Worm (Caenorhabditis elegans) whole organism, L4/young adult: ENCODE data around the gene cec-1.
A peak's percentile ranks its signal among the peaks of the same experiment; 100 is the strongest.

ENCODE experiments used
- W03F9.2 ChIP-seq: fragments of 150-350 bp; optimal IDR thresholded peaks from 2 replicates; lab custom pipeline; 2014; ENCODE audit warnings: missing biosample characterization, missing genetic modification characterization
- dao-5 ChIP-seq: sonication (generic microtip); optimal IDR thresholded peaks from 2 replicates; lab custom pipeline; 2016; ENCODE audit warnings: missing genotype, missing genetic modification characterization, moderate library complexity, missing compliant biosample characterization
- him-1 ChIP-seq: sonication (generic microtip); optimal IDR thresholded peaks from 2 replicates; lab custom pipeline; 2016; ENCODE audit warnings: missing genotype, missing genetic modification reagents, missing genetic modification characterization, missing compliant biosample characterization

cec-1 gene

ce11 chrIII:8410747-8411146 is 15.4 kb upstream of the cec-1 start:
- TF ChIP-seq him-1 (tag; lab: Kevin White, UChicago), result no peak
- no peak for TF ChIP-seq dao-5 (tag; lab: Kevin White, UChicago)
- TF ChIP-seq W03F9.2, result no peak

ce11 chrIII:8411976-8412375 is 14.2 kb upstream of the cec-1 start:
- TF ChIP-seq dao-5 (tag; lab: Kevin White, UChicago), result no peak
- no peak for TF ChIP-seq him-1 (tag; lab: Kevin White, UChicago)
- TF ChIP-seq W03F9.2, result no peak

ce11 chrIII:8413501-8413900 is 12.6 kb upstream of the cec-1 start:
- no peak for TF ChIP-seq him-1 (tag; lab: Kevin White, UChicago)
- TF ChIP-seq W03F9.2, result no peak
- no peak for TF ChIP-seq dao-5 (tag; lab: Kevin White, UChicago)

ce11 chrIII:8416871-8417191 is 9.3 kb upstream of the cec-1 start:
- TF ChIP-seq W03F9.2 (no peak), dao-5 (tag; lab: Kevin White, UChicago) (no peak), him-1 (tag; lab: Kevin White, UChicago) (no peak)

- TF ChIP-seq dao-5 (tag; lab: Kevin White, UChicago) (peak; percentile 29), W03F9.2 (peak; percentile 78), him-1 (tag; lab: Kevin White, UChicago) (peak; percentile 95)
Measured at ce11 chrIII:8417192-8417967, 8.8 kb upstream of the cec-1 start.

ce11 chrIII:8417968-8418267 is 8.2 kb upstream of the cec-1 start, which contains the start of gene sor-1:
sor-1 (plus strand) TSS chrIII:8418168.
- TF ChIP-seq dao-5 (tag; lab: Kevin White, UChicago) (no peak), W03F9.2 (no peak), him-1 (tag; lab: Kevin White, UChicago) (no peak)

- TF ChIP-seq W03F9.2, result no peak
- peak; percentile 56 for TF ChIP-seq dao-5 (tag; lab: Kevin White, UChicago)
- TF ChIP-seq him-1 (tag; lab: Kevin White, UChicago), result peak; percentile 61
Measured at ce11 chrIII:8425076-8425475, 1.1 kb upstream of the cec-1 start.

- no peak for TF ChIP-seq W03F9.2
- TF ChIP-seq dao-5 (tag; lab: Kevin White, UChicago), result no peak
- no peak for TF ChIP-seq him-1 (tag; lab: Kevin White, UChicago)
Measured at ce11 chrIII:8429035-8429434, 2.9 kb downstream of the cec-1 start, which contains the start of gene ZK1236.1. ZK1236.1 (plus strand) TSS chrIII:8429297.

- TF ChIP-seq dao-5 (tag; lab: Kevin White, UChicago) (no peak), W03F9.2 (no peak), him-1 (tag; lab: Kevin White, UChicago) (no peak)
Measured at ce11 chrIII:8429497-8429896, 3.4 kb downstream of the cec-1 start.

ce11 chrIII:8432143-8432542 is 6.0 kb downstream of the cec-1 start, which contains the start of gene ZK1236.5:
ZK1236.5 (minus strand) TSS chrIII:8432214.
- TF ChIP-seq him-1 (tag; lab: Kevin White, UChicago), result no peak
- no peak for TF ChIP-seq W03F9.2
- TF ChIP-seq dao-5 (tag; lab: Kevin White, UChicago), result no peak

- TF ChIP-seq dao-5 (tag; lab: Kevin White, UChicago) (no peak), him-1 (tag; lab: Kevin White, UChicago) (no peak), W03F9.2 (no peak)
Measured at ce11 chrIII:8435074-8435473, 8.9 kb downstream of the cec-1 start, which contains the start of gene ZK1236.9. ZK1236.9 (minus strand) TSS chrIII:8435174.

ce11 chrIII:8437763-8438414 is 11.8 kb downstream of the cec-1 start:
- TF ChIP-seq him-1 (tag; lab: Kevin White, UChicago) (no peak), dao-5 (tag; lab: Kevin White, UChicago) (no peak), W03F9.2 (no peak)

ce11 chrIII:8439312-8439711 is 13.2 kb downstream of the cec-1 start, which contains the start of gene pqn-96:
pqn-96 (minus strand) TSS chrIII:8439412.
- no peak for TF ChIP-seq dao-5 (tag; lab: Kevin White, UChicago)
- TF ChIP-seq W03F9.2, result no peak
- no peak for TF ChIP-seq him-1 (tag; lab: Kevin White, UChicago)

ce11 chrIII:8443557-8444131 is 17.5 kb downstream of the cec-1 start, which contains the start of gene ufbp-1:
ufbp-1 (minus strand) TSS chrIII:8443607.
- no peak for TF ChIP-seq him-1 (tag; lab: Kevin White, UChicago)
- peak; percentile 91 for TF ChIP-seq W03F9.2
